Fruit fly (Drosophila melanogaster): ENCODE data around the gene RpL35.

Gene RpL35

DNA sequence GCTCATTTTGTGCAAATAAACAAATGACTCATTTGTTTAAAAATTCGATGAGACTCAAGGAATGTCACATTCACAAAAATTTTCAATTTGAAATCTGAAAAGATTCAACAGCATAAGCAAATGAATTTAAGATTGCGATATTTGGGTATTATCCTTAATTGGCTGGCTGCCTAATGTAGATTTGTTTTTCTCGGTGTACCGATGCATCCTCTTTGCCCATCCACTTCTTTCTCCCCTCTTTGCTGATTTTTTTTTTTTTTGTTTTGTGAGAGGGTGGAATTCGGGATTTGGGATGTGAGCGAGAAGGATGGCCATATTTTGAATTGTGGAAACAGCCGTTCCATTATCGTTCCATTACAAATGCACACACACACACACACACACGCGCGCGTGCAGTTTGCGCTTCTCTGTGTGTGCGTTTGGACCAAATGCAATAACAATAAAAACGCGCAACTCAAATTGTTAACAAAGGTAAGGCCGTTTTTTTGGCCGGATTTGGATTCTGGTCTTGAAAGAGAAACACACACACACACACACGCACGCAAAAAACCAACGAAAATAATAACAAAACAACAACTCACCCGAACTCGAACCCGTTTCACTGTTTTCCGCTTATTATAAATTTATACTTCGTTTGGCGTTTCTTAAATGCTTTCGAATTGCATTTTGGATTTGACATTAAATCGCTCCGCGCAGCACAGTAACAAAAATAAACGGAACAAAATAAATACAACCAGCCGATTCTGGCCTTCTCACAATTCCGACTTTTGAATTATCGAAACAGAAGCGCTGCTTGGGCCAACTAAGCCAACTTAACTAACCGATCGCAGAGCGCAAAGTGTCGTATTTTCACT lies 7.1 kb downstream of the RpL35 start (continued):
- TF ChIP-seq CG11902 (GFP tag; optimal IDR thresholded peaks at IDR 0.05) (peak; percentile 51), dac (GFP tag; optimal IDR thresholded peaks at IDR 0.05) (peak; percentile 29), OdsH (GFP tag; optimal IDR thresholded peaks at IDR 0.05) (no peak), net (GFP tag; optimal IDR thresholded peaks at IDR 0.05) (peak; percentile 72), CG3919 (GFP tag; optimal IDR thresholded peaks at IDR 0.05) (peak; percentile 77), ss (GFP tag; optimal IDR thresholded peaks at IDR 0.05) (peak; percentile 10 to 55), CG7368 (GFP tag; optimal IDR thresholded peaks at IDR 0.05) (no peak), lz (GFP tag; optimal IDR thresholded peaks at IDR 0.05) (peak; percentile 83), Hr38 (GFP tag; optimal IDR thresholded peaks at IDR 0.05) (no peak), CG6792 (GFP tag; optimal IDR thresholded peaks at IDR 0.05) (peak; percentile 72), CG6808 (GFP tag; optimal IDR thresholded peaks at IDR 0.05) (peak; percentile 54), Smox (GFP tag; optimal IDR thresholded peaks at IDR 0.05) (peak; percentile 84), CG8632 (GFP tag; optimal IDR thresholded peaks at IDR 0.05) (peak; percentile 73), CG6276 (GFP tag; optimal IDR thresholded peaks at IDR 0.05) (peak; percentile 4), vri (GFP tag; optimal IDR thresholded peaks at IDR 0.05) (no peak), Met (GFP tag; optimal IDR thresholded peaks at IDR 0.05) (peak; percentile 87), dsx (GFP tag; optimal IDR thresholded peaks at IDR 0.05; ENCODE audit: poor library complexity, severe bottlenecking) (peak; percentile 3), CG10669 (GFP tag; optimal IDR thresholded peaks at IDR 0.05) (peak; percentile 68), spab (GFP tag; optimal IDR thresholded peaks at IDR 0.05) (peak; percentile 58), CG1621 (tag; optimal IDR thresholded peaks at IDR 0.05) (peak; percentile 57), CG10631 (GFP tag; optimal IDR thresholded peaks at IDR 0.05) (no peak), fd85E (GFP tag; optimal IDR thresholded peaks at IDR 0.05) (no peak), Eip78C (GFP tag) (peak; percentile 91), CG32006 (GFP tag; optimal IDR thresholded peaks at IDR 0.05) (peak; percentile 64), pdm3 (GFP tag; optimal IDR thresholded peaks at IDR 0.05) (no peak), CG34406 (GFP tag; optimal IDR thresholded peaks at IDR 0.05) (peak; percentile 69), Sox15 (GFP tag; optimal IDR thresholded peaks at IDR 0.05) (peak; percentile 54), CG4318 (GFP tag; optimal IDR thresholded peaks at IDR 0.05) (no peak), CG6163 (GFP tag; IDR thresholded peaks at IDR 0.05) (peak; percentile 81), CG11762 (GFP tag; optimal IDR thresholded peaks at IDR 0.05; ENCODE audit: insufficient read depth) (peak; percentile 53), CG8119 (GFP tag; IDR thresholded peaks at IDR 0.05) (peak; percentile 53; the same call in 1 of the 3 replicates), eg (GFP tag; IDR thresholded peaks at IDR 0.05) (peak; percentile 34; the same call in 1 of the 3 replicates)

DNA sequence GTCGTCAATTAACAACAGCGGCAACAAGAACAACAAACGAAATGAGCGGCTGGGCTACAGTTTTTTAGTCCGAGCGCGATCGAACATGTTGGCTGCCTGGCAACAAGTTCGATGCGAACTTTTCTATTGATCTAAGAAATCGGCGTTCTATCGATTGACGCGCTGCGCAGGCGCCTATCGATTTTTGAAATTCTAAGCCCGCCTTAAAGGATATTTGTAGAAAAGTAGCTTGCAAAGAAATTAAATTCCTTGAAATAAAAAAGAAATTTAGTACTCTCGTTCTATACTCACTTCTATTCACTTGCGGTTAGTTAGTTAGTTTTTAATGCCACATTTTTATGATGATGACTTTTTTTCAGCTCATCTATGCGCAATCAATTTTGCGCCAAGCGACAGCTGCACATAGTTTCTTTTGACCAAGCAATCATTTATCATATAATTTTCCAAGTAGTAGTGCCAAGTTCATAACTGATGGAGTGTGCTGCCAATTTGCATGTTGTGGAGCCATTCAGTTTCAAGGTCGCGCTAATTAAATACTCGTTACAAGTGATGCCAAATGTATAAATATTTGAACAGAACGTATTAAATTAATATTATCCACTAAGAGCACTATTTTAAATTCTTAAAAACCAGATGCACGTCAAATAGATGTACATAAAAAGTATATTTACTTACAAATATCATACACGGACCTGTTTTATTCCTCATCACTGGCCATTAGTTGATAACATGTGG lies 7.9 kb downstream of the RpL35 start, which contains the start of the genes Tre1 and Gr5a:
Tre1 (minus strand) TSS at position 45 of the 735 bp plus-strand sequence.
Gr5a (plus strand) TSS at position 685 of the 735 bp plus-strand sequence.
- TF ChIP-seq Eip78C (GFP tag) = peak; percentile 57
- no peak for TF ChIP-seq topi (GFP tag; optimal IDR thresholded peaks at IDR 0.05)
- peak; percentile 1 for TF ChIP-seq fkh (GFP tag; optimal IDR thresholded peaks at IDR 0.05)

DNA sequence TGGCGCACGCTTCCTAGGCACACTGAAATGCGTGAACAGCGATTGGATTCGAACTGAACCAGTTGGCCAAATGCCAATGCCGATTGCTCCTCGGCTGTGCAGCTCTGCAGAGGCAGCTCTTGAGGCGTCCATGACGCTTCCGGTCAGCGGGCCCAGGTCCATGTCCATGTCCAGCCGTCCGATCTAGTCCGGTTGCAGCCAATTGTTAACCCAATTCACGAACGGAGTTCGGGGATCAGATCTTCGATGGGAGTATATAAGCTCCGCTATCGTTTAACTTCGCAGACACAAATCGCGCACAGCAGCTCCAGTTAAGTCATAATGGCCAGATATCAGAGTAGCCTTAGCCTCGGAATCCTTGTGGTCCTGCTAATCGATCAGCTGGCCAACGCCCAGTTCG lies 10.7 kb downstream of the RpL35 start, which contains the start of gene CG42449:
CG42449 (plus strand) TSS at position 301 of the 400 bp plus-strand sequence.
- TF ChIP-seq Lpt (GFP tag; optimal IDR thresholded peaks at IDR 0.05) (no peak), Eip93F (GFP tag; optimal IDR thresholded peaks at IDR 0.05) (no peak), Sox15 (GFP tag; optimal IDR thresholded peaks at IDR 0.05) (no peak), Ets21C (GFP tag; optimal IDR thresholded peaks at IDR 0.05) (no peak), CG7368 (GFP tag; optimal IDR thresholded peaks at IDR 0.05) (no peak), CG4318 (GFP tag; optimal IDR thresholded peaks at IDR 0.05) (no peak), CG3919 (GFP tag; optimal IDR thresholded peaks at IDR 0.05) (no peak), acj6 (GFP tag; optimal IDR thresholded peaks at IDR 0.05) (no peak), CG6792 (GFP tag; optimal IDR thresholded peaks at IDR 0.05) (no peak), CG6276 (GFP tag; optimal IDR thresholded peaks at IDR 0.05) (no peak), CG31627 (GFP tag; optimal IDR thresholded peaks at IDR 0.05) (no peak), Ets96B (tag; optimal IDR thresholded peaks at IDR 0.05) (no peak), cyc (GFP tag; optimal IDR thresholded peaks at IDR 0.05) (no peak), CG15336 (GFP tag; IDR thresholded peaks at IDR 0.05) (no peak), Gug (GFP tag; IDR thresholded peaks at IDR 0.05) (no peak), esn (GFP tag; optimal IDR thresholded peaks at IDR 0.05) (no peak), fd85E (GFP tag; optimal IDR thresholded peaks at IDR 0.05) (no peak), salr (GFP tag; optimal IDR thresholded peaks at IDR 0.05) (no peak), fd59A (GFP tag; optimal IDR thresholded peaks at IDR 0.05) (no peak)

All from whole organism, prepupa.